Worm (Caenorhabditis elegans) whole organism, L4 larva: ENCODE measurements around the gene vha-3.

Experiments used
- F26F4.8 ChIP-seq: fragments of 200-800 bp; sonication (Bioruptor generic); conservative IDR thresholded peaks from 2 replicates; pipeline ENCODE4 v1.3.6; 2022; ENCODE audit warnings: missing genetic modification characterization, missing compliant biosample characterization
- T26A8.4 ChIP-seq: fragments of 200-800 bp; sonication (Bioruptor generic); IDR thresholded peaks from 2 replicates; pipeline ENCODE4 v1.3.6; 2022; ENCODE audit warnings: missing genetic modification characterization, missing compliant biosample characterization
- Y48G9A.11 ChIP-seq: fragments of 200-800 bp; sonication (Bioruptor generic); IDR thresholded peaks from 2 replicates; pipeline ENCODE4 v1.3.6; 2022; ENCODE audit warnings: missing genetic modification reagents, missing genetic modification characterization, missing compliant biosample characterization
- ZK546.5 ChIP-seq, 2 experiments: sonication (generic microtip); optimal IDR thresholded peaks; 2 replicates each; lab custom pipeline; 2017; ENCODE audit warnings: missing biosample characterization in 2 of 2, missing genetic modification characterization in 2 of 2
- aha-1 ChIP-seq: fragments of 150-350 bp; peaks from one replicate; lab custom pipeline; 2014; ENCODE audit warnings: missing biosample characterization, missing genetic modification characterization
- ama-1 ChIP-seq: fragments of 150-350 bp; optimal IDR thresholded peaks from 2 replicates; lab custom pipeline; 2014; ENCODE audit warnings: inconsistent platforms, mixed read lengths
- ceh-20 ChIP-seq: fragments of 200-800 bp; sonication (Bioruptor generic); IDR thresholded peaks from 2 replicates; pipeline ENCODE4 v1.3.6; 2022; ENCODE audit warnings: missing genetic modification reagents, missing genetic modification characterization, missing compliant biosample characterization
- ceh-28 ChIP-seq: fragments of 150-350 bp; optimal IDR thresholded peaks from 2 replicates; lab custom pipeline; 2014; ENCODE audit warnings: missing biosample characterization, missing genetic modification reagents, missing genetic modification characterization
- ces-1 ChIP-seq: fragments of 150-350 bp; sonication (generic microtip); optimal IDR thresholded peaks from 4 replicates; lab custom pipeline; 2014; ENCODE audit warnings: missing biosample characterization, missing genetic modification reagents, missing genetic modification characterization
- cey-2 ChIP-seq: sonication (generic microtip); optimal IDR thresholded peaks from 3 replicates; lab custom pipeline; 2017; ENCODE audit warnings: missing genetic modification characterization, mild to moderate bottlenecking, missing compliant biosample characterization, antibody characterized with exemption, borderline replicate concordance; ENCODE audit not compliant: insufficient read depth
- daf-12 ChIP-seq: fragments of 150-350 bp; optimal IDR thresholded peaks from 2 replicates; lab custom pipeline; 2014; ENCODE audit warnings: missing biosample characterization, missing genetic modification reagents, missing genetic modification characterization
- daf-19 ChIP-seq: fragments of 200-800 bp; sonication (Bioruptor generic); conservative IDR thresholded peaks from 2 replicates; pipeline ENCODE4 v1.3.6; 2022; ENCODE audit warnings: missing genetic modification characterization, missing compliant biosample characterization
- daf-8 ChIP-seq: fragments of 200-800 bp; sonication (Bioruptor generic); IDR thresholded peaks from 2 replicates; pipeline ENCODE4 v1.3.6; 2022; ENCODE audit warnings: missing genetic modification characterization, missing compliant biosample characterization
- dmd-6 ChIP-seq: fragments of 200-800 bp; sonication (Bioruptor generic); IDR thresholded peaks from 2 replicates; pipeline ENCODE4 v1.3.6; 2022; ENCODE audit warnings: missing genetic modification reagents, missing genetic modification characterization, missing compliant biosample characterization
- dmd-8 ChIP-seq: fragments of 200-800 bp; sonication (Bioruptor generic); IDR thresholded peaks from 2 replicates; pipeline ENCODE4 v1.3.6; 2022; ENCODE audit warnings: missing genetic modification characterization, missing compliant biosample characterization
- egl-27 ChIP-seq: sonication (generic microtip); optimal IDR thresholded peaks from 3 replicates; lab custom pipeline; 2017; ENCODE audit warnings: missing biosample characterization, missing genetic modification reagents, missing genetic modification characterization
- fkh-10 ChIP-seq: fragments of 150-350 bp; optimal IDR thresholded peaks from 2 replicates; lab custom pipeline; 2014; ENCODE audit warnings: missing biosample characterization, missing genetic modification reagents, missing genetic modification characterization
- lim-7 ChIP-seq: fragments of 200-800 bp; sonication (Bioruptor generic); IDR thresholded peaks from 2 replicates; pipeline ENCODE4 v1.3.6; 2022; ENCODE audit warnings: missing genetic modification characterization, missing compliant biosample characterization
- lin-1 ChIP-seq: fragments of 200-800 bp; sonication (Bioruptor generic); IDR thresholded peaks from 2 replicates; pipeline ENCODE4 v1.3.6; 2022; ENCODE audit warnings: missing genetic modification reagents, missing genetic modification characterization, missing compliant biosample characterization
- lin-13 ChIP-seq: fragments of 150-350 bp; optimal IDR thresholded peaks from 2 replicates; lab custom pipeline; 2014; ENCODE audit warnings: missing biosample characterization, missing genetic modification reagents, missing genetic modification characterization
- lsy-2 ChIP-seq, 2 experiments: fragments of 150-350 bp in 1 of 2; sonication (generic microtip) in 1 of 2; optimal IDR thresholded peaks; 2 replicates each; lab custom pipeline; 2014 to 2017; ENCODE audit warnings: missing biosample characterization in 2 of 2, missing genetic modification characterization in 2 of 2
- madf-5 ChIP-seq, 2 experiments: fragments of 200-800 bp; sonication (Bioruptor generic); IDR thresholded peaks; 2 replicates each; pipeline ENCODE4 v1.3.6; 2022; ENCODE audit warnings: missing compliant biosample characterization in 2 of 2, missing genetic modification characterization in 2 of 2
- madf-9 ChIP-seq: fragments of 200-800 bp; sonication (Bioruptor generic); conservative IDR thresholded peaks from 2 replicates; pipeline ENCODE4 v1.3.6; 2022; ENCODE audit warnings: missing genetic modification reagents, missing genetic modification characterization, missing compliant biosample characterization
- mdl-1 ChIP-seq, 2 experiments: fragments of 150-350 bp in 1 of 2; sonication (generic microtip) in 1 of 2; optimal IDR thresholded peaks; 2 replicates each; lab custom pipeline; 2014 to 2017; ENCODE audit warnings: missing biosample characterization in 2 of 2, missing genetic modification characterization in 2 of 2
- mdt-29 ChIP-seq: fragments of 200-800 bp; sonication (Bioruptor generic); IDR thresholded peaks from 2 replicates; pipeline ENCODE4 v1.3.6; 2022; ENCODE audit warnings: missing genetic modification reagents, missing genetic modification characterization, missing compliant biosample characterization
- mes-2 ChIP-seq: sonication (generic microtip); optimal IDR thresholded peaks from 2 replicates; lab custom pipeline; 2016; ENCODE audit warnings: missing genotype, mild to moderate bottlenecking, missing genetic modification characterization, missing compliant biosample characterization; ENCODE audit not compliant: poor library complexity, severe bottlenecking
- mxl-3 ChIP-seq: fragments of 200-800 bp; sonication (Bioruptor generic); optimal IDR thresholded peaks from 2 replicates; lab custom pipeline; 2018; ENCODE audit warnings: mild to moderate bottlenecking, missing genetic modification characterization, missing compliant biosample characterization
- nhr-102 ChIP-seq: sonication (generic microtip); optimal IDR thresholded peaks from 2 replicates; lab custom pipeline; 2016; ENCODE audit warnings: mild to moderate bottlenecking, missing genetic modification characterization, moderate library complexity, missing compliant biosample characterization
- nhr-25 ChIP-seq: sonication (generic microtip); optimal IDR thresholded peaks from 2 replicates; lab custom pipeline; 2017; ENCODE audit warnings: missing genetic modification characterization, mild to moderate bottlenecking, missing compliant biosample characterization, antibody characterized with exemption, moderate library complexity, borderline replicate concordance; ENCODE audit not compliant: insufficient read depth
- nhr-41 ChIP-seq: fragments of 200-800 bp; sonication (Bioruptor generic); IDR thresholded peaks from 2 replicates; pipeline ENCODE4 v1.3.6; 2022; ENCODE audit warnings: missing genetic modification reagents, missing genetic modification characterization, missing compliant biosample characterization
- nhr-42 ChIP-seq: fragments of 200-800 bp; sonication (Bioruptor generic); IDR thresholded peaks from 2 replicates; pipeline ENCODE4 v1.3.6; 2022; ENCODE audit warnings: missing genetic modification characterization, missing compliant biosample characterization
- nhr-77 ChIP-seq: fragments of 150-350 bp; optimal IDR thresholded peaks from 2 replicates; lab custom pipeline; 2014; ENCODE audit warnings: missing biosample characterization, missing genetic modification characterization
- pha-4 ChIP-seq, 2 experiments: fragments of 150-350 bp in 1 of 2; fragments of 200-800 bp in 1 of 2; sonication (Bioruptor generic) in 1 of 2; IDR thresholded peaks in 1 of 2; optimal IDR thresholded peaks in 1 of 2; 2 replicates each; pipeline versions ENCODE4 v1.3.6 to Lab custom; 2014 to 2022; ENCODE audit warnings: missing genetic modification characterization in 2 of 2, missing genetic modification reagents in 2 of 2, missing biosample characterization in 1 of 2, missing compliant biosample characterization in 1 of 2
- pqm-1 ChIP-seq: sonication (generic microtip); optimal IDR thresholded peaks from 2 replicates; lab custom pipeline; 2017; ENCODE audit warnings: missing biosample characterization, missing genetic modification characterization
- rbr-2 ChIP-seq: sonication (generic microtip); optimal IDR thresholded peaks from 2 replicates; lab custom pipeline; 2016; ENCODE audit warnings: missing genotype, missing genetic modification characterization, missing compliant biosample characterization
- saeg-2 ChIP-seq: fragments of 200-800 bp; sonication (Bioruptor generic); IDR thresholded peaks from 2 replicates; pipeline ENCODE4 v1.3.6; 2022; ENCODE audit warnings: missing genetic modification reagents, missing genetic modification characterization, missing compliant biosample characterization
- spr-1 ChIP-seq: sonication (generic microtip); optimal IDR thresholded peaks from 2 replicates; lab custom pipeline; 2016; ENCODE audit warnings: mild to moderate bottlenecking, missing genetic modification characterization, missing compliant biosample characterization
- tag-97 ChIP-seq: fragments of 200-800 bp; sonication (Bioruptor generic); IDR thresholded peaks from 2 replicates; pipeline ENCODE4 v1.3.6; 2022; ENCODE audit warnings: missing genetic modification characterization, missing compliant biosample characterization
- unc-62 ChIP-seq, 3 experiments: fragments of 150-350 bp in 1 of 3; sonication (generic microtip); optimal IDR thresholded peaks in 2 of 3; peaks in 1 of 3; 1 replicate in 1 of 3; 2 replicates in 2 of 3; lab custom pipeline; 2014 to 2017; ENCODE audit warnings: missing biosample characterization in 3 of 3, missing genetic modification characterization in 3 of 3, missing genetic modification reagents in 3 of 3, missing genotype in 1 of 3
- zfp-3 ChIP-seq: fragments of 200-800 bp; sonication (Bioruptor generic); conservative IDR thresholded peaks from 2 replicates; pipeline ENCODE4 v1.3.6; 2022; ENCODE audit warnings: missing genetic modification reagents, missing genetic modification characterization, missing compliant biosample characterization
- zip-2 ChIP-seq: fragments of 150-350 bp; optimal IDR thresholded peaks from 2 replicates; lab custom pipeline; 2014; ENCODE audit warnings: missing biosample characterization, missing genetic modification characterization
- ztf-11 ChIP-seq: fragments of 150-350 bp; optimal IDR thresholded peaks from 2 replicates; lab custom pipeline; 2014; ENCODE audit warnings: missing biosample characterization, missing genetic modification characterization

vha-3 gene

DNA sequence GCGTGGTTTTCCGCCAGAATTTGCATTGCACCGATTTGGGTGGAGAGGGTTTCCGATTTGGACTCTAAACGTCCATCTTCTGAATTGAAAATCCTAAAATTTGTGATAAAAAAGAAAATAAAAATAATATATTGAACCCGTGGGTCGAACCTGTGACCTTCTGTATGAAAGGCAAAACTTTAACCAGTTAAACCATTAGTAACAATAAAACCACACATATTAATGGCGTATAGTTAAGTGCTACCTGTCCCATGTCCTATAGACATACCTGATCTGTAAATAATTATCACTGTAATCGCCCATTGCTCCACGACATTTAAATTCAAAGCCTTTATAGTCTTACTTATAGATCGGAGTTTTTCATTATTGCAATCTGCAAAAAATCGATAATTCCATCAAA is 11.6 kb upstream of the vha-3 start:
- peak; percentile 59; the same call in 1 of the 2 replicates for TF ChIP-seq pha-4 (GFP tag; IDR thresholded peaks at IDR 0.05; lab: Robert Waterston, UW)
- TF ChIP-seq pha-4 (tag; optimal IDR thresholded peaks at IDR 0.05; lab: Kevin White, UChicago) = no peak
- no peak for TF ChIP-seq mxl-3 (GFP tag; lab: Kevin White, UChicago)
- TF ChIP-seq ceh-28 (tag; lab: Kevin White, UChicago) = peak; percentile 16
- 0 out of 2 replicates have a peak, but pooled peaks have one; percentile 17 for TF ChIP-seq T26A8.4 (GFP tag; lab: Robert Waterston, UW)
- no peak for TF ChIP-seq mdl-1 (tag; optimal IDR thresholded peaks at IDR 0.05; lab: Kevin White, UChicago)
- TF ChIP-seq nhr-77 (tag; lab: Kevin White, UChicago) = no peak
- no peak for TF ChIP-seq daf-8 (GFP tag; lab: Robert Waterston, UW)
- TF ChIP-seq madf-9 (GFP tag; lab: Robert Waterston, UW) = no peak
- TF ChIP-seq mes-2 (tag; lab: Kevin White, UChicago) = peak; percentile 6
- no peak for TF ChIP-seq lin-1 (GFP tag; lab: Robert Waterston, UW)
- no peak for TF ChIP-seq saeg-2 (GFP tag; lab: Robert Waterston, UW)
- no peak for TF ChIP-seq fkh-10
- no peak for TF ChIP-seq spr-1
- TF ChIP-seq Y48G9A.11 (GFP tag; lab: Robert Waterston, UW) = 0 out of 2 replicates have a peak, but pooled peaks have one; percentile 7
- peak; percentile 57; the same call in 1 of the 2 replicates for TF ChIP-seq lim-7 (GFP tag; lab: Robert Waterston, UW)
- TF ChIP-seq mdt-29 = no peak
- TF ChIP-seq unc-62 (GFP tag; optimal IDR thresholded peaks at IDR 0.05 in 1 of 2; lab: Kevin White, UChicago) = peak in 1 of 2 experiments; percentile 96
- TF ChIP-seq unc-62 (tag; optimal IDR thresholded peaks at IDR 0.05; lab: Kevin White, UChicago) = no peak
- 0 out of 2 replicates have a peak, but pooled peaks have one; percentile 5 for TF ChIP-seq F26F4.8 (GFP tag; lab: Robert Waterston, UW)
- 0 out of 2 replicates have a peak, but pooled peaks have one; percentile 32 for TF ChIP-seq zfp-3 (GFP tag; lab: Robert Waterston, UW)

ce11 chrIV:2322998-2323397 is 7.3 kb upstream of the vha-3 start, which contains the start of gene nsy-4:
TSS of gene nsy-4 (plus strand) at chrIV:2323271.
- no peak for TF ChIP-seq dmd-6
- TF ChIP-seq unc-62 (GFP tag; optimal IDR thresholded peaks at IDR 0.05 in 1 of 2; lab: Kevin White, UChicago) = peak in 1 of 2 experiments; percentile 28
- no peak for TF ChIP-seq unc-62 (tag; optimal IDR thresholded peaks at IDR 0.05; lab: Kevin White, UChicago)

DNA sequence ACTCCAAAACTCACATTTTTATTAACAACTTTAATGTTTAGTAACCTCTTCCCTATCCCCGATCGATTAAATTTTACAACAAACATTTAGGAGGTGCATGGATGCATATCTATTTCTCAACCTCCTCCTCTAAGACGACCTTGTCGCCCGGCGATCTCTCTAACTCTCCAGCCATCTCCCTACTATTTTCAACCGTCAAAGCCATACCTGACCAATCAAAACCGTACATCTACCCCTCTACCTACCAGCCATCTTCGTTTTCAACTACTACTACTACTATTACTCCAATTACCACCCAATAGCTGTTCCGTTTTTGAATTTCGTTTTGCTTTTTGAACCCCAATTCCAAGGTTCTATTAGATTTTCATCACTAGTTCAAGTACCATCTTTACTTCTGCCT is 5.8 kb upstream of the vha-3 start:
- TF ChIP-seq fkh-10 (no peak), pha-4 (GFP tag; IDR thresholded peaks at IDR 0.05; lab: Robert Waterston, UW) (no peak), pha-4 (tag; optimal IDR thresholded peaks at IDR 0.05; lab: Kevin White, UChicago) (no peak)

DNA sequence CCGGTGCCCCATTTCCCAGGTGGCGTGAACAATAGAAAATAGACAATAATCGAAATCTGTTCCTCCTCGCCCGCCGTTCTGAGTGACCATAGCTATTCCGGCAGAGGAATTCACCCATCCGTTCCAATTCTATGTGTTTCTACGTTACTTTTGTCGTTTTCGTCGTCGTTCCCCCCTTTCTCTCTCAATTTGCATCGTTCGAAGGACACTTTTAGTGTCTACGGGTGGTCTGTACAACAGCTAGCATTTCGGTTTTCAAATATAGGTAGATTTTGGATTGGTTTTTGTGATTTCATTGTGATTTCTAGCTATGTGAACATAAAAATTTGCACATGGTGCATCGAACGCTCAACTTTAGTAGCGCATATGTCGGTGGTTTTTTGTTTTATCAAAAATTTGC is 4.3 kb upstream of the vha-3 start:
- TF ChIP-seq aha-1 = peak; percentile 92
- no peak for TF ChIP-seq lin-13 (GFP tag; lab: Kevin White, UChicago)

- no peak for TF ChIP-seq unc-62 (GFP tag; optimal IDR thresholded peaks at IDR 0.05 in 1 of 2; lab: Kevin White, UChicago)
- TF ChIP-seq unc-62 (tag; optimal IDR thresholded peaks at IDR 0.05; lab: Kevin White, UChicago) = no peak
- TF ChIP-seq ZK546.5 (tag; optimal IDR thresholded peaks at IDR 0.05; lab: Kevin White, UChicago) = no peak
- peak; percentile 46 for TF ChIP-seq rbr-2 (tag; lab: Kevin White, UChicago)
- TF ChIP-seq lsy-2 (tag; optimal IDR thresholded peaks at IDR 0.05; lab: Kevin White, UChicago) = peak; percentile 61 to 63
- TF ChIP-seq egl-27 (tag; lab: Kevin White, UChicago) = no peak
- no peak for TF ChIP-seq nhr-41 (GFP tag; lab: Robert Waterston, UW)
- no peak for TF ChIP-seq saeg-2 (GFP tag; lab: Robert Waterston, UW)
- no peak for TF ChIP-seq dmd-8
- TF ChIP-seq daf-12 (tag; lab: Kevin White, UChicago) = no peak
- no peak for TF ChIP-seq nhr-25
- no peak for TF ChIP-seq daf-19 (GFP tag; lab: Robert Waterston, UW)
- TF ChIP-seq nhr-42 (GFP tag; lab: Robert Waterston, UW) = no peak
- TF ChIP-seq ama-1 (lab: Kevin White, UChicago) = peak; percentile 35
- TF ChIP-seq madf-5 (GFP tag; IDR thresholded peaks at IDR 0.05; lab: Robert Waterston, UW) = no peak
- TF ChIP-seq ces-1 (GFP tag; lab: Kevin White, UChicago) = no peak
- TF ChIP-seq tag-97 (GFP tag; lab: Robert Waterston, UW) = no peak
- TF ChIP-seq pqm-1 (tag; lab: Kevin White, UChicago) = peak; percentile 89
- no peak for TF ChIP-seq ztf-11 (tag; lab: Kevin White, UChicago)
- TF ChIP-seq cey-2 (tag; lab: Kevin White, UChicago) = no peak
- TF ChIP-seq zip-2 (tag; lab: Kevin White, UChicago) = no peak
- no peak for TF ChIP-seq ceh-20 (GFP tag; lab: Robert Waterston, UW)
- TF ChIP-seq nhr-102 (tag; lab: Kevin White, UChicago) = no peak
These were observed 1.1 kb upstream of the vha-3 start for ce11 chrIV:2316796-2317195.
